Fruit fly (Drosophila melanogaster): Measurements from ENCODE around the gene CG15892.

The CG15892 gene

dm6 chrX:6316858-6317474, 22.8 kb upstream of the CG15892 start (continued):
- TF ChIP-seq CG11560 (tag; IDR thresholded peaks at IDR 0.05) (0 out of 3 replicates have a peak, but pooled peaks have one; percentile 31), CG6854 (GFP tag; optimal IDR thresholded peaks at IDR 0.05) (peak; percentile 63), CG3407 (GFP tag; optimal IDR thresholded peaks at IDR 0.05) (no peak), CG12236 (GFP tag; optimal IDR thresholded peaks at IDR 0.05) (no peak), hkb (optimal IDR thresholded peaks at IDR 0.05) (no peak), hkb (GFP tag; IDR thresholded peaks at IDR 0.05) (peak; percentile 84), CG14050 (GFP tag; IDR thresholded peaks at IDR 0.05) (peak; percentile 60), CG11456 (GFP tag; IDR thresholded peaks at IDR 0.05) (peak; percentile 56; the same call in 1 of the 3 replicates), Fer2 (tag; optimal IDR thresholded peaks at IDR 0.05) (peak; percentile 33), ken (GFP tag; IDR thresholded peaks at IDR 0.05) (peak; percentile 54; the same call in 2 of the 3 replicates), CG34376 (GFP tag; optimal IDR thresholded peaks at IDR 0.05) (peak; percentile 51), CG17385 (GFP tag; optimal IDR thresholded peaks at IDR 0.05) (peak; percentile 67), CG10565 (GFP tag; optimal IDR thresholded peaks at IDR 0.05) (no peak), pho (GFP tag; optimal IDR thresholded peaks at IDR 0.05) (peak; percentile 47), Lim3 (GFP tag; IDR thresholded peaks at IDR 0.05) (no peak), Vsx1 (GFP tag; optimal IDR thresholded peaks at IDR 0.05) (no peak), her (GFP tag; optimal IDR thresholded peaks at IDR 0.05) (peak; percentile 21), CG10366 (GFP tag; IDR thresholded peaks at IDR 0.05) (peak; percentile 60), ase (GFP tag; IDR thresholded peaks at IDR 0.05) (peak; percentile 56; the same call in 2 of the 3 replicates), Sin3A (optimal IDR thresholded peaks at IDR 0.05) (no peak), CG10959 (GFP tag; IDR thresholded peaks at IDR 0.05) (no peak), CG17568 (GFP tag; optimal IDR thresholded peaks at IDR 0.05) (no peak), onecut (GFP tag; IDR thresholded peaks at IDR 0.05) (peak; percentile 55), sob (GFP tag; IDR thresholded peaks at IDR 0.05) (peak; percentile 74), Aef1 (GFP tag; IDR thresholded peaks at IDR 0.05) (peak; percentile 62), CG6683 (GFP tag; optimal IDR thresholded peaks at IDR 0.05) (peak; percentile 57), chm (GFP tag; IDR thresholded peaks at IDR 0.05) (peak; percentile 66; the same call in 1 of the 2 replicates), Scr (GFP tag; IDR thresholded peaks at IDR 0.05; ENCODE audit: partially characterized antibody) (no peak), CG11504 (tag; optimal IDR thresholded peaks at IDR 0.05) (peak; percentile 73), Chrac-16 (GFP tag; optimal IDR thresholded peaks at IDR 0.05) (peak; percentile 18), H15 (GFP tag; IDR thresholded peaks at IDR 0.05) (peak; percentile 61; the same call in 2 of the 3 replicates), insv (GFP tag; optimal IDR thresholded peaks at IDR 0.05) (no peak), CG7786 (GFP tag; optimal IDR thresholded peaks at IDR 0.05) (peak; percentile 35), Ada2b (GFP tag; IDR thresholded peaks at IDR 0.05) (peak; percentile 75), pum (GFP tag; optimal IDR thresholded peaks at IDR 0.05) (no peak), repo (GFP tag; optimal IDR thresholded peaks at IDR 0.05) (peak; percentile 17), CG3281 (GFP tag; optimal IDR thresholded peaks at IDR 0.05) (peak; percentile 78), CG1529 (GFP tag; optimal IDR thresholded peaks at IDR 0.05) (peak; percentile 0), HLH54F (GFP tag; optimal IDR thresholded peaks at IDR 0.05) (peak; percentile 40), D19A (tag; optimal IDR thresholded peaks at IDR 0.05) (peak; percentile 20), dati (GFP tag; IDR thresholded peaks at IDR 0.05) (no peak), seq (GFP tag; IDR thresholded peaks at IDR 0.05) (peak; percentile 69), lilli (GFP tag; optimal IDR thresholded peaks at IDR 0.05) (peak; percentile 57), hth (optimal IDR thresholded peaks at IDR 0.05) (no peak), CG14014 (GFP tag; IDR thresholded peaks at IDR 0.05) (peak; percentile 78), CG33557 (GFP tag; optimal IDR thresholded peaks at IDR 0.05) (no peak), CG5180 (GFP tag; optimal IDR thresholded peaks at IDR 0.05) (peak; percentile 23), CG12769 (tag; optimal IDR thresholded peaks at IDR 0.05) (peak; percentile 83), inv (GFP tag; IDR thresholded peaks at IDR 0.05; ENCODE audit: partially characterized antibody) (no peak), eve (GFP tag; optimal IDR thresholded peaks at IDR 0.05) (no peak), trh (GFP tag; optimal IDR thresholded peaks at IDR 0.05) (no peak), en (GFP tag; optimal IDR thresholded peaks at IDR 0.05) (no peak)
